Worm (Caenorhabditis elegans) whole organism, young adult: ENCODE measurements around the gene C14F11.7.

Source experiments
- F39B2.1 ChIP-seq: fragments of 200-800 bp; sonication (Bioruptor generic); IDR thresholded peaks from 2 replicates; pipeline ENCODE4 v1.3.6; 2022; ENCODE audit warnings: missing genetic modification reagents, missing genetic modification characterization, missing compliant biosample characterization
- F57A8.1 ChIP-seq: fragments of 200-800 bp; sonication (Bioruptor generic); optimal IDR thresholded peaks from 2 replicates; lab custom pipeline; 2018; ENCODE audit warnings: mild to moderate bottlenecking, missing genetic modification characterization, moderate library complexity, missing compliant biosample characterization
- egl-18 ChIP-seq: fragments of 200-800 bp; sonication (Bioruptor generic); IDR thresholded peaks from 2 replicates; pipeline ENCODE4 v1.3.6; 2022; ENCODE audit warnings: missing genetic modification reagents, missing genetic modification characterization, missing compliant biosample characterization
- mxl-1 ChIP-seq: sonication (generic microtip); optimal IDR thresholded peaks from 2 replicates; lab custom pipeline; 2016; ENCODE audit warnings: missing genetic modification characterization, missing compliant biosample characterization
- nfya-1 ChIP-seq: sonication (generic microtip); optimal IDR thresholded peaks from 2 replicates; lab custom pipeline; 2017; ENCODE audit warnings: antibody characterized with exemption, missing compliant biosample characterization, missing genetic modification characterization, borderline replicate concordance; ENCODE audit not compliant: insufficient read depth
- rpc-1 ChIP-seq, 2 experiments: fragments of 150-350 bp in 1 of 2; sonication (generic microtip) in 1 of 2; optimal IDR thresholded peaks; 2 replicates each; lab custom pipeline; 2014 to 2018; ENCODE audit warnings: missing biosample characterization in 1 of 2, missing genetic modification characterization in 1 of 2, missing genetic modification reagents in 1 of 2, missing genotype in 1 of 2
- unc-130 ChIP-seq: sonication (generic microtip); optimal IDR thresholded peaks from 2 replicates; lab custom pipeline; 2016; ENCODE audit warnings: missing genetic modification reagents, missing genetic modification characterization, missing compliant biosample characterization
- unc-62 ChIP-seq: fragments of 150-350 bp; optimal IDR thresholded peaks from 2 replicates; lab custom pipeline; 2014; ENCODE audit warnings: missing biosample characterization, missing genetic modification reagents, missing genetic modification characterization

ce11 chrX:6173656-6174055, 34.7 kb downstream of the C14F11.7 start, which contains the start of gene T25B2.1:
- no peak for TF ChIP-seq unc-62 (GFP tag; lab: Kevin White, UChicago)
- TF ChIP-seq nfya-1 (tag; lab: Kevin White, UChicago), result no peak
- TF ChIP-seq F57A8.1 (GFP tag; lab: Kevin White, UChicago), result no peak
- TF ChIP-seq egl-18 (GFP tag; lab: Robert Waterston, UW), result no peak
- no peak for TF ChIP-seq F39B2.1 (GFP tag; lab: Robert Waterston, UW)
- TF ChIP-seq unc-130 (GFP tag; lab: Kevin White, UChicago), result no peak
- no peak for TF ChIP-seq mxl-1 (tag; lab: Kevin White, UChicago)
- no peak for TF ChIP-seq rpc-1 (optimal IDR thresholded peaks at IDR 0.05; lab: Kevin White, UChicago)
- TF ChIP-seq rpc-1 (tag; optimal IDR thresholded peaks at IDR 0.05; lab: Kevin White, UChicago), result no peak
